Worm (Caenorhabditis elegans) whole organism, young adult: Measurements from ENCODE around the gene Y113G7A.16.
A peak's percentile ranks its signal among the peaks of the same experiment; 100 is the strongest.

Source experiments
- C17E4.6 ChIP-seq: fragments of 200-800 bp; sonication (Bioruptor generic); IDR thresholded peaks from 2 replicates; pipeline ENCODE4 v1.3.6; 2022; ENCODE audit warnings: missing genetic modification reagents, missing genetic modification characterization, missing compliant biosample characterization
- F10E7.11 ChIP-seq: sonication (generic microtip); optimal IDR thresholded peaks from 2 replicates; lab custom pipeline; 2017; ENCODE audit warnings: mild to moderate bottlenecking, missing genetic modification characterization, moderate library complexity, missing compliant biosample characterization
- K12H6.12 ChIP-seq: fragments of 200-800 bp; sonication (Bioruptor generic); optimal IDR thresholded peaks from 2 replicates; lab custom pipeline; 2018; ENCODE audit warnings: mild to moderate bottlenecking, missing genetic modification characterization, missing compliant biosample characterization
- Y56A3A.18 ChIP-seq: fragments of 200-800 bp; sonication (Bioruptor generic); IDR thresholded peaks from 2 replicates; pipeline ENCODE4 v1.3.6; 2022; ENCODE audit warnings: missing genetic modification reagents, missing genetic modification characterization, missing compliant biosample characterization
- aptf-3 ChIP-seq: fragments of 200-800 bp; sonication (Bioruptor generic); IDR thresholded peaks from 2 replicates; pipeline ENCODE4 v1.3.6; 2022; ENCODE audit warnings: missing genetic modification characterization, missing compliant biosample characterization
- attf-3 ChIP-seq: fragments of 200-800 bp; sonication (Bioruptor generic); conservative IDR thresholded peaks from 2 replicates; pipeline ENCODE4 v1.3.6; 2022; ENCODE audit warnings: missing genetic modification reagents, missing genetic modification characterization, missing compliant biosample characterization
- bed-1 ChIP-seq: fragments of 200-800 bp; sonication (Bioruptor generic); IDR thresholded peaks from 2 replicates; pipeline ENCODE4 v1.3.6; 2022; ENCODE audit warnings: missing genetic modification reagents, missing genetic modification characterization, missing compliant biosample characterization
- cebp-1 ChIP-seq, 2 experiments: fragments of 200-800 bp in 1 of 2; sonication (Bioruptor generic) in 1 of 2; sonication (generic microtip) in 1 of 2; IDR thresholded peaks in 1 of 2; optimal IDR thresholded peaks in 1 of 2; 2 replicates each; pipeline versions ENCODE4 v1.3.6 to Lab custom; 2017 to 2022; ENCODE audit warnings: missing compliant biosample characterization in 2 of 2, missing genetic modification characterization in 2 of 2, mild to moderate bottlenecking in 1 of 2, missing genetic modification reagents in 1 of 2, moderate library complexity in 1 of 2
- ceh-91 ChIP-seq: fragments of 200-800 bp; sonication (Bioruptor generic); IDR thresholded peaks from 2 replicates; pipeline ENCODE4 v1.3.6; 2022; ENCODE audit warnings: missing genetic modification reagents, missing genetic modification characterization, missing compliant biosample characterization
- dox-1 ChIP-seq: fragments of 200-800 bp; sonication (Bioruptor generic); IDR thresholded peaks from 2 replicates; pipeline ENCODE4 v1.3.6; 2022; ENCODE audit warnings: missing genetic modification reagents, missing genetic modification characterization, missing compliant biosample characterization
- egrh-3 ChIP-seq: fragments of 200-800 bp; sonication (Bioruptor generic); IDR thresholded peaks from 2 replicates; pipeline ENCODE4 v1.3.6; 2022; ENCODE audit warnings: missing genetic modification reagents, missing genetic modification characterization, missing compliant biosample characterization
- ekl-4 ChIP-seq: fragments of 200-800 bp; sonication (Bioruptor generic); IDR thresholded peaks from 2 replicates; pipeline ENCODE4 v1.3.6; 2022; ENCODE audit warnings: missing genetic modification reagents, missing genetic modification characterization, missing compliant biosample characterization
- hlh-26 ChIP-seq: fragments of 200-800 bp; sonication (Bioruptor generic); conservative IDR thresholded peaks from 2 replicates; pipeline ENCODE4 v1.3.6; 2022; ENCODE audit warnings: missing genetic modification reagents, missing genetic modification characterization, missing compliant biosample characterization
- let-526 ChIP-seq: fragments of 200-800 bp; sonication (Bioruptor generic); IDR thresholded peaks from 2 replicates; pipeline ENCODE4 v1.3.6; 2022; ENCODE audit warnings: missing genetic modification reagents, missing genetic modification characterization, missing compliant biosample characterization
- let-607 ChIP-seq, 2 experiments: fragments of 200-800 bp in 1 of 2; sonication (Bioruptor generic) in 1 of 2; sonication (generic microtip) in 1 of 2; optimal IDR thresholded peaks; 2 replicates each; lab custom pipeline; 2016 to 2018; ENCODE audit warnings: mild to moderate bottlenecking in 2 of 2, missing compliant biosample characterization in 2 of 2, missing genetic modification characterization in 2 of 2, moderate library complexity in 2 of 2, missing genotype in 1 of 2
- lsl-1 ChIP-seq: fragments of 200-800 bp; sonication (Bioruptor generic); optimal IDR thresholded peaks from 2 replicates; lab custom pipeline; 2018; ENCODE audit warnings: mild to moderate bottlenecking, missing genetic modification characterization, moderate library complexity, missing compliant biosample characterization
- nfya-1 ChIP-seq: sonication (generic microtip); optimal IDR thresholded peaks from 2 replicates; lab custom pipeline; 2017; ENCODE audit warnings: antibody characterized with exemption, missing compliant biosample characterization, missing genetic modification characterization, borderline replicate concordance; ENCODE audit not compliant: insufficient read depth
- nfya-2 ChIP-seq: fragments of 200-800 bp; sonication (Bioruptor generic); IDR thresholded peaks from 2 replicates; pipeline ENCODE4 v1.3.6; 2022; ENCODE audit warnings: missing genetic modification reagents, missing genetic modification characterization, missing compliant biosample characterization
- nfyb-1 ChIP-seq: fragments of 200-800 bp; sonication (Bioruptor generic); IDR thresholded peaks from 2 replicates; pipeline ENCODE4 v1.3.6; 2022; ENCODE audit warnings: missing genetic modification reagents, missing genetic modification characterization, missing compliant biosample characterization
- nhr-120 ChIP-seq: fragments of 200-800 bp; sonication (Bioruptor generic); IDR thresholded peaks from 2 replicates; pipeline ENCODE4 v1.3.6; 2022; ENCODE audit warnings: missing genetic modification characterization, missing compliant biosample characterization
- nhr-179 ChIP-seq: sonication (generic microtip); optimal IDR thresholded peaks from 2 replicates; lab custom pipeline; 2016; ENCODE audit warnings: mild to moderate bottlenecking, missing genetic modification characterization, missing compliant biosample characterization
- nhr-80 ChIP-seq: sonication (generic microtip); optimal IDR thresholded peaks from 2 replicates; lab custom pipeline; 2016; ENCODE audit warnings: missing genetic modification characterization, missing compliant biosample characterization
- repo-1 ChIP-seq: sonication (generic microtip); optimal IDR thresholded peaks from 2 replicates; lab custom pipeline; 2017; ENCODE audit warnings: mild to moderate bottlenecking, missing genetic modification characterization, missing compliant biosample characterization
- sdz-38 ChIP-seq: sonication (generic microtip); optimal IDR thresholded peaks from 2 replicates; lab custom pipeline; 2016; ENCODE audit warnings: missing genotype, missing genetic modification characterization, missing compliant biosample characterization
- sea-2 ChIP-seq: fragments of 200-800 bp; sonication (Bioruptor generic); IDR thresholded peaks from 2 replicates; pipeline ENCODE4 v1.3.6; 2022; ENCODE audit warnings: missing genetic modification characterization, missing compliant biosample characterization
- sptf-2 ChIP-seq: fragments of 200-800 bp; sonication (Bioruptor generic); optimal IDR thresholded peaks from 2 replicates; lab custom pipeline; 2018; ENCODE audit warnings: mild to moderate bottlenecking, missing genetic modification characterization, missing compliant biosample characterization
- unc-130 ChIP-seq: sonication (generic microtip); optimal IDR thresholded peaks from 2 replicates; lab custom pipeline; 2016; ENCODE audit warnings: missing genetic modification reagents, missing genetic modification characterization, missing compliant biosample characterization
- unc-62 ChIP-seq: fragments of 150-350 bp; optimal IDR thresholded peaks from 2 replicates; lab custom pipeline; 2014; ENCODE audit warnings: missing biosample characterization, missing genetic modification reagents, missing genetic modification characterization
- zfh-2 ChIP-seq: fragments of 200-800 bp; sonication (Bioruptor generic); conservative IDR thresholded peaks from 2 replicates; pipeline ENCODE4 v1.3.6; 2022; ENCODE audit warnings: missing genetic modification reagents, missing genetic modification characterization, missing compliant biosample characterization
- ztf-25 ChIP-seq: fragments of 200-800 bp; sonication (Bioruptor generic); IDR thresholded peaks from 2 replicates; pipeline ENCODE4 v1.3.6; 2022; ENCODE audit warnings: missing genetic modification reagents, missing genetic modification characterization, missing compliant biosample characterization

The Y113G7A.16 gene

ce11 chrV:19994665-19995064, 42.7 kb upstream of the Y113G7A.16 start:
- TF ChIP-seq C17E4.6 (no peak), nhr-80 (tag; lab: Kevin White, UChicago) (peak; percentile 51)

ce11 chrV:19997481-19997880, 39.9 kb upstream of the Y113G7A.16 start:
- peak; percentile 77 for TF ChIP-seq zfh-2 (GFP tag; lab: Robert Waterston, UW)
- TF ChIP-seq egrh-3 (GFP tag; lab: Robert Waterston, UW): peak; percentile 29; the same call in 1 of the 2 replicates
- no peak for TF ChIP-seq unc-62
- no peak for TF ChIP-seq let-607 (tag; optimal IDR thresholded peaks at IDR 0.05; lab: Kevin White, UChicago)
- TF ChIP-seq dox-1 (GFP tag; lab: Robert Waterston, UW): peak; percentile 31; the same call in 1 of the 2 replicates

ce11 chrV:19998203-19998836, 39.1 kb upstream of the Y113G7A.16 start:
- no peak for TF ChIP-seq K12H6.12
- no peak for TF ChIP-seq cebp-1 (GFP tag; IDR thresholded peaks at IDR 0.05; lab: Robert Waterston, UW)
- peak; percentile 28 for TF ChIP-seq cebp-1 (tag; optimal IDR thresholded peaks at IDR 0.05; lab: Kevin White, UChicago)
- 0 out of 2 replicates have a peak, but pooled peaks have one; percentile 35 for TF ChIP-seq Y56A3A.18

DNA sequence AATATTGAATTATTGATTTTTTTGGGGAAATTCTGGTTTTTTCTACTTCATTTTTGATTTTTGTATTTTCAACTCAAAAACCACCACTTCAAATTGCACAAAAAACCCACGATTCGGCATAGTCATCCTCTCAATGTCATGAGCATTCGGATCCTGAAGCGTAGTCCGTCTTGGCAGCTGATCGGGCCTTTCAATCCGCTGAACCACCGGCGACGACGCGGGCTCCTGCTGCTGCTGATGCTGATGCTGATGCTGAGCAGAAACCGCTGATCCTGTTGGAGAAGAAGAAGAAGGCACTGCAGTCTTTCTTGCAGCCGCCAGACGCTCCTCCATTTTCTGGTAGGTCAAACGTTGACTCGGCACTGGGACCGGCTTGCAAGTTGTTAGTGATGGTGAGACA, 38.3 kb upstream of the Y113G7A.16 start:
- TF ChIP-seq zfh-2 (GFP tag; lab: Robert Waterston, UW) (peak; percentile 52; the same call in 1 of the 2 replicates), hlh-26 (no peak), ztf-25 (GFP tag; lab: Robert Waterston, UW) (no peak), egrh-3 (GFP tag; lab: Robert Waterston, UW) (peak; percentile 51; the same call in 1 of the 2 replicates)

- TF ChIP-seq bed-1 (GFP tag; lab: Robert Waterston, UW) (0 out of 2 replicates have a peak, but pooled peaks have one; percentile 59), lsl-1 (GFP tag; lab: Kevin White, UChicago) (no peak)
Measured at ce11 chrV:19999789-20000188, 37.6 kb upstream of the Y113G7A.16 start.

DNA sequence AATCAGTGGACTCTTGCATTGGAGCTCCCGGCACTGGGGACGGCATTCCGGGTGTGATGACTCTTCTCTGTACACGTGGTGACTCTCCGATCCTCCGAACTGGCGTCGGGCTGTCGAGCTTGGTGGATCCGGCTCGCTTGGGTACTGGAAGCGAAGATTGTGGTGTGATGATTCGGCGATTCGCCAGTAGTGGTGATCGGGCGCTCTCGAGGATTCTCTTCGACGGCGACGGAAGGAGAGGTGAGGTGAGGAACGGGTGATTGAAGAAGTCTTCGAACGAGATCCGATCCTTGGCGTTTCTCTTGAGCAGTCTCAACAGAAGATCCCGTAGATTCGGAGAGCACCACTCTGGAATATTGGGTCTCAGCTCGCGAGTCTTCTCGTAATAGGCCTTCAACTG, 36.7 kb upstream of the Y113G7A.16 start:
- TF ChIP-seq attf-3 (GFP tag; lab: Robert Waterston, UW) (no peak), nhr-120 (GFP tag; lab: Robert Waterston, UW) (no peak), sdz-38 (tag; lab: Kevin White, UChicago) (no peak), zfh-2 (GFP tag; lab: Robert Waterston, UW) (peak; percentile 59), ekl-4 (GFP tag; lab: Robert Waterston, UW) (no peak), let-526 (0 out of 2 replicates have a peak, but pooled peaks have one; percentile 28)

DNA sequence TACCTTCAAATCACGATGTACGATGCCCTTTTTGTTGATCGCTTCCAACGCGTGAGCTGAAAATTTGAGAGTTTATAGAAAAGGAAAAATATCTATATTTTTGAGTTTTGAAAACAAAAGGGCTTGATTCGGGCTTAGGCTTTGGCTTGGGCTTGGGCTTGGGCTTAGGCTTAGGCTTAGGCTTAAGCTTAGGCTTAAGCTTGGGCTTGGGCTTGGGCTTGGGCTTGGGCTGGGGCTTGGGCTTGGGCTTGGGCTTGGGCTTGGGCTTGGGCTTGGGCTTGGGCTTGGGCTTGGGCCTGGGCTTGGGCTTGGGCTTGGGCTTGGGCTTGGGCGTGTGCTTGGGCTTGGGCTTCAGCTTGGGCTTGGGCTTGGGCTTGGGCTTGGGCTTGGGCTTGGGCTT, 35.2 kb upstream of the Y113G7A.16 start:
- peak; percentile 33; the same call in 1 of the 2 replicates for TF ChIP-seq egrh-3 (GFP tag; lab: Robert Waterston, UW)
- TF ChIP-seq sptf-2 (GFP tag; lab: Kevin White, UChicago): no peak
- TF ChIP-seq zfh-2 (GFP tag; lab: Robert Waterston, UW): peak; percentile 70
- no peak for TF ChIP-seq ceh-91

- TF ChIP-seq sea-2 (GFP tag; lab: Robert Waterston, UW) (no peak), F10E7.11 (tag; lab: Kevin White, UChicago) (no peak), nhr-80 (tag; lab: Kevin White, UChicago) (no peak), repo-1 (no peak), aptf-3 (GFP tag; lab: Robert Waterston, UW) (no peak), nhr-179 (tag; lab: Kevin White, UChicago) (no peak), nfya-2 (GFP tag; lab: Robert Waterston, UW) (no peak), nfya-1 (tag; lab: Kevin White, UChicago) (no peak), zfh-2 (GFP tag; lab: Robert Waterston, UW) (no peak), ztf-25 (GFP tag; lab: Robert Waterston, UW) (no peak), unc-130 (no peak), nfyb-1 (GFP tag; lab: Robert Waterston, UW) (no peak)
- TF ChIP-seq, all 124 proteins: peak for 0
Measured at ce11 chrV:20004385-20004784, 33.0 kb upstream of the Y113G7A.16 start, which contains the start of gene unc-51. TSS of gene unc-51 (minus strand) at chrV:20004485.
